5 worm cellular contexts compared by ENCODE assay signal in the genomic region with DNA sequence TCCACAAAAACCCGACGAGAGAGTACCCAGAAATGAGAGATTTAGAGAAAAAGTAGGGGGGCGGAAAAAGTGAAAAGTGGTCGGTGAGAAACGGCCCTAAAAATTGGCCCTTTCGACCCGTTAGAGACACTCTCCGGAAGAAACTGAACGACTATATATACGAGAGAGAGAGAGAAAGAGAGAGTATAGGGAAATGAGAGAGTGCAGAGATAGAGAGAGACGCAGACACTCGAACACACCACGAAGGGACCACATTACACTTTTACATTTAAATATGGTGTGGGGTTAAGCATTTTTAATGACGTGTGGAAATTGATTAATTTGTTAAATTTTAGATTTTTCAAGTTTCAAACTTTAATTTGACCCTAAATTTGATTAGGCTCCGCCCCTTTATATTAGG.
TF ChIP-seq lines count a peak whose summit lies in the region.

No protein-coding gene starts in this region.

TF ChIP-seq in whole organism, L1 larva, 84 proteins besides CTCF, POLR2A, EP300 and RAD21 (continues in another document):
- TF ChIP-seq blmp-1 (tag; optimal IDR thresholded peaks at IDR 0.05; lab: Kevin White, UChicago), result peak; percentile 12
- TF ChIP-seq ceh-90 (tag; optimal IDR thresholded peaks at IDR 0.05; lab: Kevin White, UChicago), result no peak
- peak in 2 of 3 experiments; percentile 15 to 50 for TF ChIP-seq ceh-82 (tag; optimal IDR thresholded peaks at IDR 0.05; lab: Kevin White, UChicago)
- peak; percentile 58 to 70 for TF ChIP-seq efl-1 (optimal IDR thresholded peaks at IDR 0.05; lab: Kevin White, UChicago)
- peak in 1 of 2 experiments; percentile 32 for TF ChIP-seq efl-1 (GFP tag; optimal IDR thresholded peaks at IDR 0.05 in 1 of 2; lab: Kevin White, UChicago)
- TF ChIP-seq egl-27 (tag; optimal IDR thresholded peaks at IDR 0.05; lab: Kevin White, UChicago), result no peak
- TF ChIP-seq snu-23 (GFP tag; optimal IDR thresholded peaks at IDR 0.05; lab: Kevin White, UChicago), result peak; percentile 39
- no peak for TF ChIP-seq jun-1 (tag; optimal IDR thresholded peaks at IDR 0.05; lab: Kevin White, UChicago)
- no peak for TF ChIP-seq hlh-4 (tag; optimal IDR thresholded peaks at IDR 0.05; lab: Kevin White, UChicago)
- peak; percentile 20 to 58 for TF ChIP-seq lsy-2 (tag; optimal IDR thresholded peaks at IDR 0.05; lab: Kevin White, UChicago)
- TF ChIP-seq rnt-1 (tag; optimal IDR thresholded peaks at IDR 0.05; lab: Kevin White, UChicago), result no peak
- no peak for TF ChIP-seq C34B4.2 (tag; optimal IDR thresholded peaks at IDR 0.05; lab: Kevin White, UChicago)
- TF ChIP-seq dpl-1 (GFP tag; optimal IDR thresholded peaks at IDR 0.05; lab: Kevin White, UChicago), result peak in 1 of 3 experiments; percentile 2
- TF ChIP-seq dsc-1 (tag; optimal IDR thresholded peaks at IDR 0.05; lab: Kevin White, UChicago), result peak; percentile 9
- TF ChIP-seq pqm-1 (tag; optimal IDR thresholded peaks at IDR 0.05; lab: Kevin White, UChicago), result no peak
- no peak for TF ChIP-seq snpc-4 (tag; optimal IDR thresholded peaks at IDR 0.05; lab: Kevin White, UChicago)
- no peak for TF ChIP-seq unc-130 (tag; optimal IDR thresholded peaks at IDR 0.05; lab: Kevin White, UChicago)

TF ChIP-seq in whole organism, L3 larva, 47 proteins besides CTCF, POLR2A, EP300 and RAD21:
- TF ChIP-seq nfya-1 (tag; optimal IDR thresholded peaks at IDR 0.05; lab: Kevin White, UChicago; ENCODE audit: insufficient read depth) (peak; percentile 75), ztf-4 (tag; optimal IDR thresholded peaks at IDR 0.05; lab: Kevin White, UChicago) (no peak), hmg-11 (tag; optimal IDR thresholded peaks at IDR 0.05; lab: Kevin White, UChicago) (peak; percentile 90), egl-5 (tag; optimal IDR thresholded peaks at IDR 0.05; lab: Kevin White, UChicago) (peak; percentile 18), ceh-28 (tag; optimal IDR thresholded peaks at IDR 0.05; lab: Kevin White, UChicago) (no peak), lin-15B (tag; optimal IDR thresholded peaks at IDR 0.05; lab: Kevin White, UChicago) (peak; percentile 34), lin-39 (tag; optimal IDR thresholded peaks at IDR 0.05; lab: Kevin White, UChicago) (peak; percentile 44)

TF ChIP-seq in whole organism, early embryonic, 17 proteins besides CTCF, POLR2A, EP300 and RAD21:
- TF ChIP-seq B0310.2 (tag; optimal IDR thresholded peaks at IDR 0.05; lab: Kevin White, UChicago), result no peak
- 0 out of 2 replicates have a peak, but pooled peaks have one; percentile 22 for TF ChIP-seq scrt-1 (GFP tag; IDR thresholded peaks at IDR 0.05; lab: Robert Waterston, UW)
- no peak for TF ChIP-seq ceh-36 (tag; optimal IDR thresholded peaks at IDR 0.05; lab: Kevin White, UChicago)

TF ChIP-seq in whole organism, midembryonic, 9 proteins besides CTCF, POLR2A, EP300 and RAD21:
- TF ChIP-seq ztf-29 (GFP tag; IDR thresholded peaks at IDR 0.05; lab: Robert Waterston, UW) (0 out of 2 replicates have a peak, but pooled peaks have one; percentile 10), flt-1 (GFP tag; IDR thresholded peaks at IDR 0.05; lab: Robert Waterston, UW) (no peak), cog-1 (tag; optimal IDR thresholded peaks at IDR 0.05; lab: Kevin White, UChicago) (peak; percentile 40)

TF ChIP-seq in whole organism, young adult, 124 proteins besides CTCF, POLR2A, EP300 and RAD21:
- TF ChIP-seq hmg-1.2 (GFP tag; IDR thresholded peaks at IDR 0.05; lab: Robert Waterston, UW) (peak; percentile 91), pbrm-1 (GFP tag; IDR thresholded peaks at IDR 0.05; lab: Robert Waterston, UW) (no peak)
TF ChIP-seq in whole organism, young adult: peak in this region for 1.
